Worm (Caenorhabditis elegans): ENCODE results near the gene chtl-1.

Gene chtl-1

DNA sequence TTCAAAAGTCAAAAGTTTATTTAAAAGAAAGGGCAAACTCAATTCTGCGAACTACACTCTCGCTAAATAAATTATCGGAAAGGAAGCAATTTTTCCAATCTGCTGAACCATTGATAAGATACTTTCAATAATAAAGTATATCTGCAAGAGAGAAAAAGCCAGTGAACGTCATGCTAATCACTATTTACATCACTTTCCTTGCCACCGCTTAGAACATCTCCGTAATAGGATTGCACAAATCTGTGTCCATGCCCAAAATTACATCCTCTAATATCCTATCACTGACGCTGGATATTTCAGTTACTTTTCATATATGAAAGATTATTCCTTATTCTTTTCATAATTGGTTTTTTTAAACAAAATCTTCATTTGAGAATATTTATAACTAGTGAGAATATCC is 18.7 kb upstream of the chtl-1 start:
- TF ChIP-seq dsc-1 (tag; optimal IDR thresholded peaks at IDR 0.05) (peak; percentile 84), ceh-63 (GFP tag; optimal IDR thresholded peaks at IDR 0.05) (no peak)

DNA sequence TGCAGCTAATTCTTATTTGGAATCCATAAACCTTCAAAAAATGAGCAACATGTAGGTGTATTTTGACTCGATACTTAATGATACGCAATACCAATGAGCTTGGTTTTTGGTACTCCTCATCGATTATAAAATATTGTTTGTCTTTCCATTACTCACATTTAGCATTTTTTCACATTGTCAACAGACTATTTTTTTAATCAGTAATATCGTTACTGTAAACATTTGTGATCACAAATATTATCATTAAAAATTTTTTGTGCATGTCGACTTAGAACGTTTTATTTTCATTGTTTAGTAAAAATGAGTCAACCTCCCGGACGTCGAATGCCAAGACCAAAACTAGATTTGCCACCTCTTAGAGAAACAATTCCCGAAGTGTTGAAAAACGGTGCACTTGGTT is 13.2 kb upstream of the chtl-1 start, which contains the start of gene sek-5:
sek-5 (plus strand) TSS at position 301 of the 400 bp plus-strand sequence.
- TF ChIP-seq nhr-71 (tag; optimal IDR thresholded peaks at IDR 0.05), result no peak

DNA sequence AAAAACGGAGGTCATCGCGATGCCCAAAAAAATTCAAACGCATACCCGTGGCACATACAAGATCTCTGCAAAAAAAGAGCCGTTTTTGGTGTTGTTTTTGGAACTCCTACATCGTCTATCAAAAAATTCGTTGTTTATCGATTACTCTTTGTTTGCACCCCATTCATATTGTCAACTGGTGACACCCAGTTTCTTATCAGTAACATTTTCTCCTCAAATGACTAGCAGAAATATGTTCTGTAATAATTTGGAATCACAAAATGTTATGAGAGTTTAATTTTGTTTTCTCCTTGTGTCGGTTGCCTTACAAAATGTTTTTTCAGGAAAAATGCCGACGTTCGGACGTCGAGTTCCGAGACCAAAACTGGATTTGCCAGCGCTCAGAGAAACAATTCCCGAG is 10.6 kb upstream of the chtl-1 start, which contains the start of gene sek-4:
sek-4 (plus strand) TSS at position 318 of the 400 bp plus-strand sequence.
- TF ChIP-seq sox-4 (tag; optimal IDR thresholded peaks at IDR 0.05) (no peak), zip-4 (GFP tag; optimal IDR thresholded peaks at IDR 0.05) (no peak), elt-2 (tag; optimal IDR thresholded peaks at IDR 0.05) (peak; percentile 42), unc-30 (tag; optimal IDR thresholded peaks at IDR 0.05) (no peak), zag-1 (tag; optimal IDR thresholded peaks at IDR 0.05) (no peak), irx-1 (tag; optimal IDR thresholded peaks at IDR 0.05) (no peak)

DNA sequence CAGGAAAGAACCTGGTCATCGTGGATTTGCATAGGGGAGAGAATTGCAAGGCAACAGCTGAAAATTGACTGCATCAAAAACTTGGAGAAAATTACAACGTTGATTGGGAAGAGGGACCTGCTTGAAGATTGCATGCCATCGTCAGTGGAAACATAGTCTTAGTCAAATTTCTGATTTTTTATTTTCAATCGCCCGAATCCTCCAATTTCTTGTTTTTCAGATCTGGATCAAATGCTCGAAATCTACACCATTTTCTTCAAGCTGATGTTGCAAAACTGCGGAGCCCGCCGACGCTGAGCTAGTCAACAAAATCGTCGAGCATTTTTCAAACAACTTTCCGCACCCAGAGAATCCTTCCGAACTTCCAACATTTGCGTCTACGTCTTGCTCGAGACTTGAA is 9.5 kb upstream of the chtl-1 start:
- TF ChIP-seq elt-2 (tag; optimal IDR thresholded peaks at IDR 0.05) (no peak), dsc-1 (tag; optimal IDR thresholded peaks at IDR 0.05) (no peak), Y116A8C.19 (tag; optimal IDR thresholded peaks at IDR 0.05; ENCODE audit: borderline replicate concordance) (no peak), hlh-4 (tag; optimal IDR thresholded peaks at IDR 0.05) (no peak)

DNA sequence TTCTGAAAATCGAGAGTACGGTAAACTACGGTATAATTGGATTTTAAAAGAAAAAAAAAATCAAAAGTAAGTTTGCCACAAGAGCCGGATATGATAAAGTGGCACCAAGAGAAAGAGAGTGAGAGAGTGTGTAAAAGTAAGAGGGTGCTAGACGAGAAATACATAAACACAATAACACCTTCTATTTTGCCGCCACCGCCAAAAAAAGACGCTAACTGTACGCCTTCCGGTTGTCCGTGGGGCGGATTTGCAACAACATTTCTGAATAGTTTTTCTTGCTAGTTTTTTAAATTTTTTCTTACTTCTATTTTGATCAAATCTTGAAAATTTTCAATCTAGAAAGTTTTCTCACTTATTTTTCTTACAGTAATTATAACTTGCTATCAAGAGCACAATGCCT is 8.5 kb upstream of the chtl-1 start, which contains the start of gene F35C8.8:
F35C8.8 (minus strand) TSS at position 2 of the 400 bp plus-strand sequence.
- TF ChIP-seq nhr-19 (GFP tag; conservative IDR thresholded peaks at IDR 0.05), result no peak

DNA sequence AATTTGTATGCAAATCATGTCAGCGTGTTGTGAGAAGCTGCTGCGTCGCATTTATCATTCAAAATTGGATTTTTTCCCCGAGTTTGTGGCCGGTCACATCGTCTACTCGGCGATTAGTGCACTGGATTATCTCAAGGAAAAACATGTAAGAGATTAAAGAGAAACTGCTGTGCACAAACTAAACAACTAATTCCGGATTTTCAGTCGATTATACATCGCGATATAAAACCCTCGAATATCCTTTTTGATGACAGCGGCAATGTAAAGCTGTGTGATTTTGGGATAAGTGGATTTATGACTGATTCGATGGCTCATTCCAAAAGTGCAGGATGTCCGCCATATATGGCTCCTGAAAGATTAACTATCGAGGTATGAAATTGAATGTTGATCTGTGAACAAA is 6.5 kb upstream of the chtl-1 start:
- TF ChIP-seq mef-2 (tag; optimal IDR thresholded peaks at IDR 0.05) (no peak), efl-1 (optimal IDR thresholded peaks at IDR 0.05) (no peak), efl-1 (GFP tag; optimal IDR thresholded peaks at IDR 0.05 in 1 of 2) (peak in 1 of 2 experiments; percentile 53), egl-27 (tag; optimal IDR thresholded peaks at IDR 0.05) (no peak), nhr-12 (tag; optimal IDR thresholded peaks at IDR 0.05) (no peak), egl-13 (tag; optimal IDR thresholded peaks at IDR 0.05) (peak; percentile 58), dsc-1 (tag; optimal IDR thresholded peaks at IDR 0.05) (peak; percentile 77), unc-86 (tag; optimal IDR thresholded peaks at IDR 0.05) (no peak)

DNA sequence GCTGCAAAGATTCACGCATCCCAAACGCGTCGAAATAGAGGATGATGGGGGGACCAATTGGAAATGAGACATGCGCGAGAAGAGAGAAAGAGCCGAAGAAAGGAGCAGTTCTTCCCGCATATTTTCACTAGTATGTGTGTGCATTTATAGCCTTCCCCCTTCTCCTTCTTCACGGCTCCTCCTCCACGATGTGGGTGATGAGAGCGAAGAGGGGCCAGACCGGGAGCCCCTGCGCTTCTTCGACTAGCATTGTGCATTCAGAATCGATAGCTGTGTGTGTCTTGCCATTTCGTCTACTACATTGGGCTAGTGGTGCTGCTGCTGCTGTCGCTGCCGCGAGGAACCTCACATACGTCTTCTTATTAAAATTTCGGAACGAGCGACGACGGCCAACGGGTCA is 4.1 kb upstream of the chtl-1 start, which contains the start of gene jkk-1:
jkk-1 (plus strand) TSS at position 249 of the 400 bp plus-strand sequence.
- TF ChIP-seq egl-13 (tag; optimal IDR thresholded peaks at IDR 0.05), result peak; percentile 14
- TF ChIP-seq fkh-10 (GFP tag; optimal IDR thresholded peaks at IDR 0.05), result peak; percentile 52
- TF ChIP-seq lsy-2 (tag; optimal IDR thresholded peaks at IDR 0.05), result peak in 1 of 2 experiments; percentile 21
- peak; percentile 10 for TF ChIP-seq swsn-7 (tag; optimal IDR thresholded peaks at IDR 0.05)
- no peak for TF ChIP-seq unc-62 (GFP tag; optimal IDR thresholded peaks at IDR 0.05)
- peak; percentile 83 for TF ChIP-seq lin-14 (GFP tag; optimal IDR thresholded peaks at IDR 0.05)
- peak; percentile 36 to 53 (median 39) for TF ChIP-seq ceh-82 (tag; optimal IDR thresholded peaks at IDR 0.05)
- peak; percentile 22 for TF ChIP-seq xbp-1 (tag; optimal IDR thresholded peaks at IDR 0.05)
- no peak for TF ChIP-seq nhr-28 (tag; optimal IDR thresholded peaks at IDR 0.05)
- TF ChIP-seq ets-5 (GFP tag; IDR thresholded peaks at IDR 0.05), result no peak
- TF ChIP-seq unc-86 (tag; optimal IDR thresholded peaks at IDR 0.05), result peak; percentile 29
- peak in 1 of 2 experiments; percentile 3 for TF ChIP-seq lin-35 (GFP tag; optimal IDR thresholded peaks at IDR 0.05)
- no peak for TF ChIP-seq unc-130 (tag; optimal IDR thresholded peaks at IDR 0.05)
- TF ChIP-seq irx-1 (tag; optimal IDR thresholded peaks at IDR 0.05), result no peak
- TF ChIP-seq mab-9 (GFP tag; IDR thresholded peaks at IDR 0.05), result peak; percentile 51; the same call in 1 of the 2 replicates
- peak; percentile 58 for TF ChIP-seq fkh-8 (tag; optimal IDR thresholded peaks at IDR 0.05)
- no peak for TF ChIP-seq nhr-11 (tag; optimal IDR thresholded peaks at IDR 0.05)
- no peak for TF ChIP-seq sptf-1 (tag; optimal IDR thresholded peaks at IDR 0.05)
- no peak for TF ChIP-seq nhr-12 (tag; optimal IDR thresholded peaks at IDR 0.05)
- TF ChIP-seq nhr-47 (tag; optimal IDR thresholded peaks at IDR 0.05), result peak; percentile 53
- peak; percentile 34 for TF ChIP-seq nhr-71 (tag; optimal IDR thresholded peaks at IDR 0.05)
- TF ChIP-seq snu-23 (GFP tag; optimal IDR thresholded peaks at IDR 0.05), result peak; percentile 14
